Fruit fly (Drosophila melanogaster) whole organism, prepupa: ENCODE measurements around the gene CG8838.

Source experiments
- CG11762 ChIP-seq: fragments of 200-800 bp; sonication (Bioruptor generic); optimal IDR thresholded peaks from 3 replicates; lab custom pipeline; 2016; ENCODE audit warnings: missing biosample characterization, missing genetic modification characterization; ENCODE audit not compliant: insufficient read depth
- CG11902 ChIP-seq: fragments of 200-800 bp; sonication (Bioruptor generic); optimal IDR thresholded peaks from 3 replicates; lab custom pipeline; 2016; ENCODE audit warnings: missing biosample characterization, missing genetic modification characterization
- CG1621 ChIP-seq: fragments of 200-800 bp; sonication (Bioruptor generic); optimal IDR thresholded peaks from 3 replicates; lab custom pipeline; 2018; ENCODE audit warnings: missing biosample characterization, mild to moderate bottlenecking, missing genetic modification characterization
- CG16779 ChIP-seq: fragments of 200-800 bp; sonication (Bioruptor generic); optimal IDR thresholded peaks from 3 replicates; lab custom pipeline; 2017; ENCODE audit warnings: missing biosample characterization, mild to moderate bottlenecking, missing genetic modification characterization
- CG6276 ChIP-seq: fragments of 200-800 bp; sonication (Bioruptor generic); optimal IDR thresholded peaks from 2 replicates; lab custom pipeline; 2017; ENCODE audit warnings: missing biosample characterization, mild to moderate bottlenecking, missing genetic modification characterization
- CG8119 ChIP-seq: fragments of 200-800 bp; sonication (Bioruptor generic); IDR thresholded peaks from 3 replicates; pipeline ENCODE4 v1.3.6; 2022; ENCODE audit warnings: missing biosample characterization, missing genetic modification characterization
- CG9139 ChIP-seq: fragments of 200-800 bp; sonication (Bioruptor generic); optimal IDR thresholded peaks from 3 replicates; lab custom pipeline; 2017; ENCODE audit warnings: missing biosample characterization, mild to moderate bottlenecking, missing genetic modification characterization
- Gug ChIP-seq: fragments of 200-800 bp; sonication (Bioruptor generic); IDR thresholded peaks from 2 replicates; pipeline ENCODE4 v1.3.6; 2022; ENCODE audit warnings: missing biosample characterization, missing genetic modification characterization
- cyc ChIP-seq: fragments of 200-800 bp; sonication (Bioruptor generic); optimal IDR thresholded peaks from 3 replicates; lab custom pipeline; 2016; ENCODE audit warnings: missing biosample characterization, missing genetic modification characterization
- dsx ChIP-seq: fragments of 200-800 bp; optimal IDR thresholded peaks from 3 replicates; lab custom pipeline; 2019; ENCODE audit warnings: missing biosample characterization, mild to moderate bottlenecking, missing genetic modification characterization, moderate library complexity; ENCODE audit not compliant: poor library complexity, severe bottlenecking
- fd59A ChIP-seq: fragments of 200-800 bp; sonication (Bioruptor generic); optimal IDR thresholded peaks from 2 replicates; lab custom pipeline; 2017; ENCODE audit warnings: missing biosample characterization, mild to moderate bottlenecking, missing genetic modification characterization, missing genetic modification reagents

DNA sequence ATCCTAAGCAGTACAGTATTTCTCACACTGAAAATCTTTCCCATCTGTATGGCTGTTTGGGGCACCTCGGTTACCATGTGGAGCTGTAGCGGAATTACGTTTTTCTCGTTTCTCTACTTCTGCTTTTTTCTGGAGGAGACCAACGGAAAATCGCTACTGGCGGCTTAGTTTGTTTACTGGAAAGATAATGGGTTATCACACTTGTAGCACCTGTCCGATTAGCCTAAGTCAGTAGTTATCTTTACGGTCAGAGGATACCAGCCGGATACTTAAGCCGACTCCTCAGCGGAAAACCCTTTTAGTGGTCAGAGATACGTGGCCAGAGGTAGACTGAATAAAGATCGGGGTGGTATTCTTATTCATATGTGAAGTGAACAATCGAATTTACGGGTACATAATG, 24.9 kb upstream of the CG8838 start, which contains the start of gene CG15408:
- TF ChIP-seq CG1621 (no peak), Gug (GFP tag; lab: Robert Waterston, UW) (no peak), dsx (GFP tag; lab: Kevin White, UChicago) (no peak), CG11902 (GFP tag; lab: Kevin White, UChicago) (no peak), CG8119 (no peak), CG11762 (GFP tag; lab: Kevin White, UChicago) (no peak), CG16779 (tag; lab: Kevin White, UChicago) (no peak), CG9139 (GFP tag; lab: Kevin White, UChicago) (no peak), fd59A (GFP tag; lab: Kevin White, UChicago) (no peak), CG6276 (no peak), cyc (no peak)
